Worm (Caenorhabditis elegans): ENCODE measurements around the gene che-2.

DNA sequence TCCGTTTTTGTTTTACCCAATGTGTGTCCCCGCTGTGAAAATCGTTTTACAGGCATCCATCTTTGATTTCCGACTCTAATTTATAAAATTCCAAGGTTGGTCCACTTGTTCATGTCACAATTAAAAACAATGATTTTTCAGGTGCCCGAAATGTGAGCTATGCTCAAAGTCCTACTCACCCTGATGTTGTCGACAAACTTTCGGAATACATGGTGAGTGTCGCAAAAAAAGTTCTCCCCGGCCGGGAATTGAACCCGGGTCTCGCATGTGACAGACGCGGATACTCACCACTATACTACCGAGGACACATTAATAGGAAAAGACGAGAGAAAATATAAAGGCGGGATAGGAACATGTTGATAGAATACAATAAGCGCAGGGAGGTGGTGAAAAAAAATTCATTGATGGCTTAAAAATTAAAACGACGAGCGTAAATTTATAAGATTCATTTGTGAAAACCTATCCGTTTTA, 8.4 kb downstream of the che-2 start, which contains the start of gene egl-17:
- TF ChIP-seq dao-5 (tag; optimal IDR thresholded peaks at IDR 0.05) (peak; percentile 87), him-1 (tag; optimal IDR thresholded peaks at IDR 0.05) (peak; percentile 85)
